Worm (Caenorhabditis elegans): ENCODE data around the gene sri-70.

DNA sequence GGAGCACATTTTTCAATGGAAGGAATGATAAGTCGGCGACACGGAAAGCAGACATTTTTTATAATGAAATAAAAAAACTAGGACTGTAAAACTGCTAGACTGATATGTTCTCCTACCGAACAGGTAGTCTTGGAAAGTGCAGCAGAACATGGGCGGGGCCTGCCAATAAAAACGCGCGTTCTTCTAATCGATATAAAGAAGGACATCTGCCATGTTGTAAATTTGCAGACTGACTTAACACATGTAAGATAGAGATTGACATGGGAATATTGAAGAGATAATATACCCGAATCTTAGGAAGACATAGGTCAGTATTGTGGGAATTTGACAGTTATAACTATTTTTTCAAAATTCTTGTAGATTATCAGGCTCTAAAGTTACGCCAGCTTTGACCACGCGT is 25.0 kb downstream of the sri-70 start, which contains the start of gene sdz-16:
- TF ChIP-seq klf-2 (GFP tag; conservative IDR thresholded peaks at IDR 0.05) (no peak), T22C8.4 (GFP tag; IDR thresholded peaks at IDR 0.05) (no peak), flt-1 (GFP tag; IDR thresholded peaks at IDR 0.05) (no peak), ztf-23 (GFP tag; IDR thresholded peaks at IDR 0.05) (no peak)
